Worm (Caenorhabditis elegans) whole organism, L2 larva: ENCODE measurements around the gene C04E6.8.

Experiments
- Y55F3AM.14 ChIP-seq: fragments of 200-800 bp; sonication (Bioruptor generic); optimal IDR thresholded peaks from 2 replicates; lab custom pipeline; 2018; ENCODE audit warnings: mild to moderate bottlenecking, missing genetic modification characterization, missing compliant biosample characterization
- ZK546.5 ChIP-seq: sonication (generic microtip); optimal IDR thresholded peaks from 2 replicates; lab custom pipeline; 2017; ENCODE audit warnings: missing biosample characterization, missing genetic modification characterization
- alr-1 ChIP-seq: fragments of 150-350 bp; optimal IDR thresholded peaks from 2 replicates; lab custom pipeline; 2014; ENCODE audit warnings: missing biosample characterization, missing genetic modification characterization
- ama-1 ChIP-seq: fragments of 150-350 bp; optimal IDR thresholded peaks from 2 replicates; lab custom pipeline; 2018; ENCODE audit warnings: inconsistent platforms
- blmp-1 ChIP-seq: sonication (generic microtip); optimal IDR thresholded peaks from 2 replicates; lab custom pipeline; 2017; ENCODE audit warnings: missing genetic modification characterization, mild to moderate bottlenecking, missing compliant biosample characterization, antibody characterized with exemption, moderate library complexity; ENCODE audit not compliant: insufficient read depth
- ceh-16 ChIP-seq: fragments of 150-350 bp; optimal IDR thresholded peaks from 2 replicates; lab custom pipeline; 2014; ENCODE audit warnings: missing biosample characterization, missing genetic modification characterization
- ceh-82 ChIP-seq: fragments of 150-350 bp; optimal IDR thresholded peaks from 2 replicates; lab custom pipeline; 2014; ENCODE audit warnings: missing biosample characterization, missing genetic modification characterization
- dmd-4 ChIP-seq: sonication (generic microtip); optimal IDR thresholded peaks from 2 replicates; lab custom pipeline; 2017; ENCODE audit warnings: missing biosample characterization, missing genetic modification characterization
- egl-27 ChIP-seq: sonication (generic microtip); optimal IDR thresholded peaks from 3 replicates; lab custom pipeline; 2017; ENCODE audit warnings: missing biosample characterization, missing genetic modification reagents, missing genetic modification characterization
- elt-3 ChIP-seq: sonication (generic microtip); optimal IDR thresholded peaks from 2 replicates; lab custom pipeline; 2017; ENCODE audit warnings: missing biosample characterization, missing genetic modification characterization
- fos-1 ChIP-seq: fragments of 150-350 bp; optimal IDR thresholded peaks from 2 replicates; lab custom pipeline; 2014; ENCODE audit warnings: missing biosample characterization, missing genetic modification characterization
- gmeb-1 ChIP-seq: fragments of 150-350 bp; optimal IDR thresholded peaks from 2 replicates; lab custom pipeline; 2014; ENCODE audit warnings: missing biosample characterization, missing genetic modification characterization
- lin-11 ChIP-seq: fragments of 150-350 bp; sonication (generic microtip); optimal IDR thresholded peaks from 2 replicates; lab custom pipeline; 2014; ENCODE audit warnings: missing biosample characterization, missing genetic modification characterization, inconsistent platforms, mixed read lengths
- lin-13 ChIP-seq: fragments of 150-350 bp; optimal IDR thresholded peaks from 2 replicates; lab custom pipeline; 2014; ENCODE audit warnings: missing biosample characterization, missing genetic modification reagents, missing genetic modification characterization
- lin-39 ChIP-seq: fragments of 150-350 bp; optimal IDR thresholded peaks from 2 replicates; lab custom pipeline; 2014; ENCODE audit warnings: missing biosample characterization, missing genetic modification reagents, missing genetic modification characterization
- mab-5 ChIP-seq: fragments of 150-350 bp; optimal IDR thresholded peaks from 2 replicates; lab custom pipeline; 2014; ENCODE audit warnings: missing biosample characterization, missing genetic modification characterization
- mbf-1 ChIP-seq: sonication (generic microtip); optimal IDR thresholded peaks from 2 replicates; lab custom pipeline; 2017; ENCODE audit warnings: missing biosample characterization, missing genetic modification characterization
- mdl-1 ChIP-seq, 2 experiments: fragments of 150-350 bp in 1 of 2; sonication (generic microtip) in 1 of 2; optimal IDR thresholded peaks; 2 replicates each; lab custom pipeline; 2017; ENCODE audit warnings: missing biosample characterization in 2 of 2, missing genetic modification characterization in 2 of 2
- nhr-10 ChIP-seq: sonication (generic microtip); optimal IDR thresholded peaks from 2 replicates; lab custom pipeline; 2017; ENCODE audit warnings: missing biosample characterization, missing genetic modification characterization
- nhr-11 ChIP-seq: fragments of 150-350 bp; optimal IDR thresholded peaks from 2 replicates; lab custom pipeline; 2014; ENCODE audit warnings: missing biosample characterization, missing genetic modification characterization
- nhr-12 ChIP-seq: fragments of 150-350 bp; optimal IDR thresholded peaks from 2 replicates; lab custom pipeline; 2014; ENCODE audit warnings: missing biosample characterization, missing genetic modification characterization
- nhr-129 ChIP-seq: fragments of 150-350 bp; optimal IDR thresholded peaks from 2 replicates; lab custom pipeline; 2014; ENCODE audit warnings: missing biosample characterization, missing genetic modification characterization
- nhr-237 ChIP-seq: fragments of 150-350 bp; optimal IDR thresholded peaks from 2 replicates; lab custom pipeline; 2014; ENCODE audit warnings: missing biosample characterization, missing genetic modification characterization
- nhr-25 ChIP-seq: fragments of 150-350 bp; sonication (generic microtip); optimal IDR thresholded peaks from 3 replicates; lab custom pipeline; 2014; ENCODE audit warnings: missing biosample characterization, missing genetic modification characterization
- nhr-6 ChIP-seq: fragments of 150-350 bp; optimal IDR thresholded peaks from 2 replicates; lab custom pipeline; 2014; ENCODE audit warnings: missing biosample characterization, missing genetic modification characterization
- sem-4 ChIP-seq: fragments of 150-350 bp; optimal IDR thresholded peaks from 2 replicates; lab custom pipeline; 2014; ENCODE audit warnings: missing biosample characterization, missing genetic modification reagents, missing genetic modification characterization
- skn-1 ChIP-seq: sonication (generic microtip); optimal IDR thresholded peaks from 2 replicates; lab custom pipeline; 2017; ENCODE audit warnings: missing biosample characterization, missing genetic modification characterization
- sma-9 ChIP-seq, 2 experiments: fragments of 150-350 bp in 1 of 2; sonication (generic microtip) in 1 of 2; optimal IDR thresholded peaks; 2 replicates each; lab custom pipeline; 2014 to 2016; ENCODE audit warnings: missing genetic modification characterization in 2 of 2, mild to moderate bottlenecking in 1 of 2, missing biosample characterization in 1 of 2, missing compliant biosample characterization in 1 of 2, missing genetic modification reagents in 1 of 2, moderate library complexity in 1 of 2
- snpc-4 ChIP-seq: fragments of 150-350 bp; optimal IDR thresholded peaks from 2 replicates; lab custom pipeline; 2014; ENCODE audit warnings: missing biosample characterization, missing genetic modification characterization
- unc-55 ChIP-seq: fragments of 150-350 bp; sonication (generic microtip); optimal IDR thresholded peaks from 3 replicates; lab custom pipeline; 2014; ENCODE audit warnings: missing biosample characterization, missing genetic modification reagents, missing genetic modification characterization
- unc-62 ChIP-seq: fragments of 150-350 bp; optimal IDR thresholded peaks from 2 replicates; lab custom pipeline; 2014; ENCODE audit warnings: missing biosample characterization, missing genetic modification reagents, missing genetic modification characterization
- ztf-1 ChIP-seq: fragments of 200-800 bp; sonication (Bioruptor generic); conservative IDR thresholded peaks from 2 replicates; pipeline ENCODE4 v1.3.6; 2022; ENCODE audit warnings: missing genetic modification characterization, missing compliant biosample characterization
- ztf-11 ChIP-seq: sonication (generic microtip); optimal IDR thresholded peaks from 2 replicates; lab custom pipeline; 2017; ENCODE audit warnings: missing biosample characterization, missing genetic modification characterization
- ztf-4 ChIP-seq: fragments of 150-350 bp; optimal IDR thresholded peaks from 2 replicates; lab custom pipeline; 2014; ENCODE audit warnings: missing biosample characterization, missing genetic modification characterization

The C04E6.8 gene

DNA sequence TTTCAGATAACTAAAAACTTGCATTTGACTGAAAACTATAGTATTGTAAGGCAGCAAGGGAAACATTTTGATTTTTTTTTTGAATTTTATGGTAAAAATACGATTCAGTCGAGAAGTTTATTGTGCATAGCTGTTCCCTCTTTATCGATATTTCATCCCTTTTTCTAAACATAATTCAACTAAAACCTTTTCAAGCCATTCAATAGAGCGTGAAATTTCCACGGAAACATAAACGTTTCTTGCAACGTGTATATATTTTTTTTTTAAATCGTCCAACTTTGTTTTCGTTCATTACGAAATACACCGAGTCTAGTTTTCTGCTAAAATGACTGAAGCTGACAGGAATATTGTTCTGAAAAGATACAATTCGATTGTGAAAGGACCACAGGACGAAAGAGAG, 11.9 kb downstream of the C04E6.8 start, which contains the start of gene C02G6.2:
TSS of gene C02G6.2 (plus strand) at position 301 of the 400 bp plus-strand sequence.
- TF ChIP-seq gmeb-1 (tag; lab: Kevin White, UChicago) (no peak), sma-9 (GFP tag; optimal IDR thresholded peaks at IDR 0.05; lab: Kevin White, UChicago) (no peak), sma-9 (tag; optimal IDR thresholded peaks at IDR 0.05; lab: Kevin White, UChicago) (no peak), nhr-237 (tag; lab: Kevin White, UChicago) (no peak), nhr-10 (no peak), lin-39 (tag; lab: Kevin White, UChicago) (no peak), lin-13 (no peak), mbf-1 (tag; lab: Kevin White, UChicago) (no peak), nhr-25 (tag; lab: Kevin White, UChicago) (no peak), sem-4 (tag; lab: Kevin White, UChicago) (no peak), nhr-11 (no peak), lin-11 (tag; lab: Kevin White, UChicago) (no peak), unc-62 (no peak), ZK546.5 (tag; lab: Kevin White, UChicago) (no peak), elt-3 (tag; lab: Kevin White, UChicago) (no peak), ztf-4 (tag; lab: Kevin White, UChicago) (no peak), blmp-1 (tag; lab: Kevin White, UChicago) (no peak), unc-55 (GFP tag; lab: Kevin White, UChicago) (no peak), mdl-1 (tag; optimal IDR thresholded peaks at IDR 0.05; lab: Kevin White, UChicago) (no peak), ceh-16 (no peak)

DNA sequence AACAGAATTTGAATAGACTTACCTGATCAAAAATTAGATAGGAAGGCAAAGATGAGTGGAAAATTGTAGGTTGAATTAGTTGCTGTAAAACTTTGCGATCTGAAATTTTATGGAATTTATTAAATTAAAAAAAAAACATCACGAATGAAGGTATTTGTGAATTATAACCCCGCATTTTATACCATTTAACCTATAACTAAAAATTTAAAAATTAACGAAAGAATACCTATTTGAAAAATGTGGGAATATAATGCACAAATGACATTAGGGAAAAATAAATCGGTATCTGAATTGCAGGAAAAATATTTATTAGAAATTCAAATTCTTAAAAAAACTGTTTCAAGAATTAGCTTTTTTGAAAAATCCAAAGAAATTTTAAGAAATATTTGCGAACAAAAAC, 14.4 kb downstream of the C04E6.8 start, which contains the start of gene F26F12.4:
TSS of gene F26F12.4 (minus strand) at position 101 of the 400 bp plus-strand sequence.
- TF ChIP-seq ama-1 (lab: Kevin White, UChicago): no peak
- no peak for TF ChIP-seq mbf-1 (tag; lab: Kevin White, UChicago)
- no peak for TF ChIP-seq ceh-82 (tag; lab: Kevin White, UChicago)
- no peak for TF ChIP-seq gmeb-1 (tag; lab: Kevin White, UChicago)
- no peak for TF ChIP-seq sma-9 (GFP tag; optimal IDR thresholded peaks at IDR 0.05; lab: Kevin White, UChicago)
- TF ChIP-seq sma-9 (tag; optimal IDR thresholded peaks at IDR 0.05; lab: Kevin White, UChicago): no peak
- TF ChIP-seq snpc-4 (tag; lab: Kevin White, UChicago): no peak
- no peak for TF ChIP-seq unc-62
- TF ChIP-seq nhr-6 (tag; lab: Kevin White, UChicago): no peak
- TF ChIP-seq egl-27 (tag; lab: Kevin White, UChicago): no peak
- no peak for TF ChIP-seq nhr-129

DNA sequence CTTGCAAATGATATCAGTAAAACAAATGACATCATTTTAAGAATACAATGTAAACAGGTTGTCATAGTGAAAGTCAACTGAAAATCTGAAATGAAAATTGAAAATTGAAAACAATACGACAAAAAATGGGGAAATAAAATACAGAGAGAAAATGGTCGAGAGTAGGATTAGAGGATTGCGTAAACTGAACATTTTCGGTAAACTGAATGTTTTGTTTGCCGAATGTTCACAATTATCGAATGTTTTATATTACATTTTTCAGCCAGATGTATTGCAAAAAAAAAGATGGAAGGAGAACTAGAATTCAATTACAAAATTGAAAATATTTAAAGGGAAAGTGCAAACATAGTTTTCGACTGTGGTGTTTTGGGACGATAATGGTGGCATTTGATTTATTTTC, 18.6 kb downstream of the C04E6.8 start, which contains the start of gene F26F12.5:
TSS of gene F26F12.5 (minus strand) at position 101 of the 400 bp plus-strand sequence.
- TF ChIP-seq nhr-10 (no peak), mab-5 (tag; lab: Kevin White, UChicago) (no peak), elt-3 (tag; lab: Kevin White, UChicago) (no peak), unc-62 (no peak), ZK546.5 (tag; lab: Kevin White, UChicago) (no peak), mbf-1 (tag; lab: Kevin White, UChicago) (no peak), fos-1 (tag; lab: Kevin White, UChicago) (no peak), dmd-4 (tag; lab: Kevin White, UChicago) (no peak), Y55F3AM.14 (no peak), lin-11 (tag; lab: Kevin White, UChicago) (no peak), skn-1 (tag; lab: Kevin White, UChicago) (no peak), ama-1 (lab: Kevin White, UChicago) (no peak), nhr-12 (tag; lab: Kevin White, UChicago) (no peak), nhr-129 (no peak), ztf-1 (GFP tag; lab: Robert Waterston, UW) (no peak), snpc-4 (tag; lab: Kevin White, UChicago) (no peak)

DNA sequence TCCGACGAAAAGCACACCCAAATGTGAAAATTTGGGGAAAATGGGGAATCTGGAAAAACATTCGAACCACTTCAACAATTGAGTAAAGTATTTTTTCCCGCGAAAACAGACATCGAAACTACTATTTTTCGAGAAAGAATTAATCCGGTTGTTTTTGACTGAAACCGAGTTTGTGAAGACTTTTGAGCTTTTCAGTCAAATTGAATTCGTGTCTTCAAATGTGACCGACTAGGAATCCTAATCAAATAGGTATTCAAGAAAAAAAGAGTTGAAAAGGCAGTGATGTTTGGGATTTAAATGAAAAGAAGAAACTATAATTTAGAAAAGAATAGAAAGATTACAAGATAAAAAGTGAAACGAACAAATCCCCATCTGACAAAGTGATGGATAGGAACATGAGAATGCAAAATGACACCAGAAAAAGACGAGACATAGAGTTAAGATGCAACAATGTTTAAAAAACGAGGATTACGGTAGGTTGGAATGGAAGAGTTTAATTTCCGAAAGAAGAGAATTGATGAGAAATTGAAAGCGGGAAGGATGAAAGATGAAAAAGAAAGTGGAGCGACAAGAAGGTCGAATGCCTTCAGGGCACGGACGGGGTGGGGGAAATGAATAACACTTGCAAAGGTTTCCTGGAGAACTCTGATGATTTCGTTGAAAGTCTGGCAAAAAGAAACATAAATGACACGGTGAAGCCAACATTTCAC, 21.0 kb downstream of the C04E6.8 start, which contains the start of gene F26F12.8:
TSS of gene F26F12.8 (minus strand) at position 51 of the 710 bp plus-strand sequence.
- no peak for TF ChIP-seq ztf-11 (tag; lab: Kevin White, UChicago)
- TF ChIP-seq blmp-1 (tag; lab: Kevin White, UChicago): no peak
- no peak for TF ChIP-seq alr-1 (tag; lab: Kevin White, UChicago)
- TF ChIP-seq fos-1 (tag; lab: Kevin White, UChicago): no peak
- TF ChIP-seq unc-55 (GFP tag; lab: Kevin White, UChicago): peak; percentile 77
- no peak for TF ChIP-seq nhr-237 (tag; lab: Kevin White, UChicago)
- TF ChIP-seq nhr-12 (tag; lab: Kevin White, UChicago): no peak
- no peak for TF ChIP-seq ztf-4 (tag; lab: Kevin White, UChicago)
